Fruit fly (Drosophila melanogaster): ENCODE results near the gene cdi.

The cdi gene

DNA sequence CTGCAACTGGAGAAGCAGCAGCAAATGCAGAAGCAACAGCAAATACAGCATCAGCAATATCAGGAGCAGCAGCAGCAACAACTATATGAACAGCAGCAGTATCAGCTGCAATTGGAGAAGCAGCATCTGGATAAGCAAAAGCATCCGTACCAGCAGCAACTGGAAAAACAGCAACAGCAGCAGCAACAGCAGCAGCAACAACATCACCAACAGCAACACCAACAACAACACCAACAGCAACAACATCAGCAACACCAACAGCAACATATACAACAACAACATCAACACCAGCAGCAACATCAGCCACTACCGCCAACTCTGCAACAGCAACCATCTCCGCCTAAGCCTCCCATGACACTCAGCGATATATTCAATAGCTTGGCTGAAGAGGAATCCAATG is 53.4 kb downstream of the cdi start:
- no peak for TF ChIP-seq CTCF (optimal IDR thresholded peaks at IDR 0.05)
- TF ChIP-seq CG8478 (optimal IDR thresholded peaks at IDR 0.05), result no peak

dm6 chr3R:19036521-19037142 is 57.4 kb downstream of the cdi start:
- TF ChIP-seq CG8478 (optimal IDR thresholded peaks at IDR 0.05) (no peak), CTCF (optimal IDR thresholded peaks at IDR 0.05) (no peak)

DNA sequence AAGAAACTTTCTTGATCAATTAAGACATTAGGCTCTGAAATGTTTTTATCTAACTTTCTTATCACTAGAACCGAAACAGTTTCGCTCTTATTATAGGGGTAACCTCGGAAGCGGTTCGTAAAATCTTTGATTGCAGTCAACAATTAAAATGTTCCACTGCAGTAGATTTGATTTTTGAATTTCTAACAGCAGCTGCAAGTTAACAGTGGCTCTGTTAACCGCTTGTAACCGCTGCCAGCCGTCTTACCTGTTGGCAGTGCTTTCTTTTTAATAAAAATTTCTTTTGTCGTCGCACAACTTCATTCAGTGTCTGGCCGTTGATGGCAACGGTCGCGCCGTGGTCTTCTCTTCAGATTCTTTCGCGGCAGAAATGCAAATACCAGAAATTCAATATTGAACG is 60.8 kb downstream of the cdi start, which contains the start of gene CG6026:
CG6026 (plus strand) TSS at position 301 of the 400 bp plus-strand sequence.
- TF ChIP-seq CTCF (optimal IDR thresholded peaks at IDR 0.05), result no peak
- TF ChIP-seq CG8478 (optimal IDR thresholded peaks at IDR 0.05), result no peak

DNA sequence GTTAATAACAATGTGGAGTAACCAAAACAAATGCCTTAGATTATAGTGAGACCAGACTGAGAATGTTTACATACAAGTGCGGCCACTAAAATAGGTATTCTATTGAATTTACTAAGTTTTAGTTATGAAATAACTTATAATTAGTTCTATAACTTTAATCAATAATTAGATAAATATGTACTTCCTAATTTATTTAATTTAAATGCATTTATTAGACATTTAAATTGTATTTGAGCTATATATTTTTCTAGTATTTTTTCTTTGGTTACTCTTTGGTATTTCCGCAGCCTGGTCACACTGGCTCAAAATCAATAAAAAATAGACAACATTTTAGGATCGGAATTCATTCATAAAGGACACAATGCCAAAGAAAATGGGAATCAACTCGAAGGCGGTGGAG is 62.9 kb downstream of the cdi start, which contains the start of the genes Prp18 and CG6013:
Prp18 (minus strand) TSS at position 62 of the 400 bp plus-strand sequence.
CG6013 (plus strand) TSS at position 294 of the 400 bp plus-strand sequence.
- no peak for TF ChIP-seq CTCF (optimal IDR thresholded peaks at IDR 0.05)
- TF ChIP-seq CG8478 (optimal IDR thresholded peaks at IDR 0.05), result no peak

dm6 chr3R:19028758-19029157 is 65.3 kb downstream of the cdi start, which contains the start of the genes GatA and P5cr:
Gene GatA (minus strand): TSS chr3R:19028857.
Gene P5cr (plus strand): TSS chr3R:19028931.
- TF ChIP-seq CG8478 (optimal IDR thresholded peaks at IDR 0.05) (no peak), CTCF (optimal IDR thresholded peaks at IDR 0.05) (no peak)

DNA sequence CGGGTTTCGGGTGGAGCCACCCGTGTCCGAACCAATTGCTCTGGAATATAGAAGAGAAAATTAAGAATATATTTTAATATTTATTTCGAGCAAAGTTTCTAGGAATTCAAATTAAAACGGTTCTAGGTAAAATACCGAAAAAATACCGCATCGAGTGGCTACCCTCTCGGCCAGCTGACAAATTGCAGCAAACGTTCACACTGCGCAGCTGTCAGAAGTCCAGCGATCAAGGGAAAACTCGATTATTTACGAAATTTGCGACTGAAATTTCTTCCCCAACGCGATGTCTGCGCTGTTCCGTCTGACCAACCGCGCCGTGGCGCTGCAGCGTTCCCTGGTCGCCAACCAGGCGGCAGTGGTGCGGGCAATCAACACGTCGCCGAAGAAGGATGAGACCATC is 66.9 kb downstream of the cdi start, which contains the start of gene NP15.6:
NP15.6 (plus strand) TSS at position 204 of the 400 bp plus-strand sequence.
- TF ChIP-seq CG8478 (optimal IDR thresholded peaks at IDR 0.05), result no peak
- no peak for TF ChIP-seq CTCF (optimal IDR thresholded peaks at IDR 0.05)

- TF ChIP-seq CTCF (optimal IDR thresholded peaks at IDR 0.05) (no peak), CG8478 (optimal IDR thresholded peaks at IDR 0.05) (no peak)
Observed at dm6 chr3R:19024761-19025160, 69.3 kb downstream of the cdi start, which contains the start of gene CG14285. Gene CG14285 (plus strand): TSS chr3R:19025099.

DNA sequence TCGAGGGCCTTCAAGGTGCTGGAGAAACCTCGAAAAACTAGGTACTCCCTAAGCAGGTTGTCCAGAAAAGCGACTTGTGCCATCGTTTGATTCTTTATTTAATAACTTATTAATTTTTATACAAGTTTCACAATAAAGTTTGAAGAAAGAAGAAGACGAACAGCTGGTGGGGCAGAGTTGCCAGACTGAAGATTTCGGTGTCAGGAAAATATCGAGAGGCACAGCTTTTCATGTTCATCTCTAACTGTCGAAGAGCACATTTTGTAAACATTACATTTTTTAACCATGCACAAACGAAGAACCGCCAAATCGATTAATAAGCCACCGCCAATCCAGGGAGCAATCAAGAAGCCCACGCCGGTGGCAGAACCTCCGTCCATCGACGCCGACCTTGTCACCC is 70.2 kb downstream of the cdi start, which contains the start of the genes CG6005 and CG14286:
CG6005 (minus strand) TSS at position 169 of the 400 bp plus-strand sequence.
CG14286 (plus strand) TSS at position 231 of the 400 bp plus-strand sequence.
- no peak for TF ChIP-seq CG8478 (optimal IDR thresholded peaks at IDR 0.05)
- no peak for TF ChIP-seq CTCF (optimal IDR thresholded peaks at IDR 0.05)

DNA sequence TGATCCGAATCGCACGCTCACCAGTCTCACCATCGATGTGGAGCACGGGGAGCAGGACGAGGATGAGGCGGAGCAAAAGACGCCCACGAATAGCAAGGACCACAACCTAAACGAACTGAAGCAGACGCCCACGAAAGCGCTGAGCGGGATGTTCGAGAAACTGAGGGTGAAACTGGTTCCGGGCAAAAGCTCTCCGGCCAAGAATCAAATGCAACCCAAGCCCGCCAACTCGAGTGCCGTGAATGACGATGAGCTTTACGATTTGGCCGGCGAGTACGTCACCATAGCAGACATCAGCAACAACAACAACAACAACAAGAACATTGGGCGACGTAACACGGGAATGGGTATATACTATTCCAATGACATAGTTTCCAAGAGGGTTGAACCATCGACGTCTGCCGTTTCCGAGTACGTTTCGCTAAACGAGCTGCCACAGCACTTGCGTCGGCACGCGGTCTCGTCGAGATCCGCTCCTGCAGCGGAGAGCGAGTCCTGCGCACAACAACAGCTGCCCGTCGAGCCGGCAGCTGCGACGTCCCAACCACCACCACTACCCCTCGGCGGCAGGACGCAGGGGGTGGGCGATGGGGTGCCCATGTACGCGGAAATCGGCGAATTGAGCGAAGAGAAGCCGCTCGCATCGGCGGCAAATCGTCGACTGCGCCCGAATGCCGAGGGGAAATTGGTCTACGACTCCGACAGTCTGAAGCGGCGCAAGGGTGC is 76.6 kb downstream of the cdi start:
- no peak for TF ChIP-seq CG8478 (optimal IDR thresholded peaks at IDR 0.05)
- no peak for TF ChIP-seq CTCF (optimal IDR thresholded peaks at IDR 0.05)

dm6 chr3R:19015423-19015810 is 78.7 kb downstream of the cdi start:
- TF ChIP-seq CTCF (optimal IDR thresholded peaks at IDR 0.05) (no peak), CG8478 (optimal IDR thresholded peaks at IDR 0.05) (no peak)

DNA sequence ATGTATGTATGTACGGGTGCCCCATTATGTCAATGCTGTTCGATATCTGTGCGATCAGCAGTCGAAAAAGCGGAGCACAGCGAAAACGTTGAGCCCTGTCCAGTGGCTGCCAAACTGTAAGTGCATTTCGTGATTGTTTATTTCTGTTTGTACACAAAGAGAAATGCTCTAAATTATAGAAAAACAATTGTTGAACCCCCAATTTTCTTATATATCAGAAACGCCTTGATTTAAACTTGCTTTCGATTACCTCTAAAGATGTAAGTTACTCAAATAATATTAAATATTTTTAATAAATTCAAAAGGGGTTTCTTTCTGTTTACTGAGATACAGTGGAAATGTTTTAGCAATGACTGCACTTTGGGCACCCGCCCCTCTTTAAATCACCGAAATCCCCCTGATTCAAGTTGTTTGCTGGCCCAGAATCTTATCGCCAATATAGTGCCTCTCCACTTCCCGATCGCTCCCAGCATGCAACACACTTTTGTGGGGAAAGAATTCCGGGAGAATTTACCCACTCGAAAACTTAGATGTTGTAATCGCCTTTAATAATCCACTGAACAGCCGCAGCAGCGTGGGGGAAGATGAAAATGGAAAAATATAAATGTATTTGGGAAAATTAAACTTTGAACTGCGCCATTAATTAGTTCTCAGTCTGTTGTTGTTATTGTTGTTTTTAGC is 79.2 kb downstream of the cdi start:
- no peak for TF ChIP-seq CTCF (optimal IDR thresholded peaks at IDR 0.05)
- TF ChIP-seq CG8478 (optimal IDR thresholded peaks at IDR 0.05), result no peak

- TF ChIP-seq CG8478 (optimal IDR thresholded peaks at IDR 0.05), result no peak
- peak; percentile 52 to 56 for TF ChIP-seq CTCF (optimal IDR thresholded peaks at IDR 0.05)
Observed at dm6 chr3R:19014027-19014426, 80.0 kb downstream of the cdi start.

dm6 chr3R:19011885-19012284 is 82.2 kb downstream of the cdi start:
- TF ChIP-seq CG8478 (optimal IDR thresholded peaks at IDR 0.05) (no peak), CTCF (optimal IDR thresholded peaks at IDR 0.05) (no peak)

DNA sequence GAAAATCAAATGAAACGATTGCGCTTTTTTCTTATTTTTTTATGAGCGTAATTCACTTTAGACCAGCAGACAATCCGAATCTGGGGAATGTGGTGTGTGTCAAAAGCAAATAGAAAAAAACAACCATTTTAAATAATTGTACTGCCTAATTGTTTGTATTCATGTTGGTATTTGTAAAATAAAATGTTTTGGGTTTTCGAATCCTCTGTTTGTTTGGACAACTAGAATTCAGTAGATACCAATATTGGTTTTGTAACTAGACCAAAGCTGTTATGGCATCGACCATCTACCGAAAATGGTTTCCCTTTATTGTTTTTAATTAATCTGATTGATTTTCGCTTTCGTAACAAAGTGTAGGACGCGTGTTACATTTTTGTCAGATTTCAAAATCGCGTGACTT is 83.1 kb downstream of the cdi start:
- no peak for TF ChIP-seq CTCF (optimal IDR thresholded peaks at IDR 0.05)
- TF ChIP-seq CG8478 (optimal IDR thresholded peaks at IDR 0.05), result no peak

- TF ChIP-seq CG8478 (optimal IDR thresholded peaks at IDR 0.05), result no peak
- no peak for TF ChIP-seq CTCF (optimal IDR thresholded peaks at IDR 0.05)
Observed at dm6 chr3R:19001701-19002100, 92.4 kb downstream of the cdi start.
